Fruit fly (Drosophila melanogaster): ENCODE results near the gene GluProRS.

The GluProRS gene

DNA sequence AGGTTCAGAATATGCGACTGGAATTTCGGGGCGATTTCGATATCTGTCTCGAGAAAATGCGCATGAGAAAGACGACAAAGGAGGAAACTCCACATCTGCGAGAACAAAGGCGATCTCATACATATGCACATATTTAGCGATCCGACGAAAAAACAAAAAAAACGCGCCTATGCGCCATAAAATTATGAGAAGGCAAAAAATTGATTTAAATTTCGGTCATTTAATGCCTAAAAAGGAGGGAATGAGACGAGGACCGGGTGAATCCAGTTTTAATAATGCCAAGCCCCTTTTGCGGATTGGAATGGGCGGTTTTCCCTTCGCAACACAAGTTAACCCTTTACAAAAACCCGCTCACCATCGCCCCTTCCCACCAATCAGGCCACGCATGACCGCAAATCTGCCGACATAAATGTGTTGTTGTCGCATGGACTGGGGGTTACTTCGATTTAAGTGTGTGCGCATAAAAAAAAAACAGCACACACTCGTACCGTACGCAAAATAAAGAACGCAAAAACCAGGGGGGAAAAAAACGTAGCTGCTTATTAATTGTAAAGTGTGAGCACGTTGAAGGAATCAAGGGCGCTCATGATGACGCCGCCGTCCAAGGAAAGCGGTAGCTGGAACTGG is 43.7 kb downstream of the GluProRS start:
- TF ChIP-seq CG14711 (tag; optimal IDR thresholded peaks at IDR 0.05) = no peak
- no peak for TF ChIP-seq Clk (GFP tag; optimal IDR thresholded peaks at IDR 0.05)
- TF ChIP-seq CG7045 (GFP tag; optimal IDR thresholded peaks at IDR 0.05) = no peak
- TF ChIP-seq Crg-1 (GFP tag; optimal IDR thresholded peaks at IDR 0.05) = no peak
- TF ChIP-seq CG7101 (tag; optimal IDR thresholded peaks at IDR 0.05) = no peak
- no peak for TF ChIP-seq bab1 (GFP tag; optimal IDR thresholded peaks at IDR 0.05)
- no peak for TF ChIP-seq cnc (optimal IDR thresholded peaks at IDR 0.05)
- TF ChIP-seq CG1620 (GFP tag; optimal IDR thresholded peaks at IDR 0.05) = no peak
- TF ChIP-seq Hr96 (GFP tag; optimal IDR thresholded peaks at IDR 0.05) = no peak
- TF ChIP-seq cic (GFP tag; optimal IDR thresholded peaks at IDR 0.05) = no peak
- no peak for TF ChIP-seq Mnt (GFP tag; optimal IDR thresholded peaks at IDR 0.05)
- TF ChIP-seq tj (GFP tag; optimal IDR thresholded peaks at IDR 0.05) = no peak
- no peak for TF ChIP-seq toe (GFP tag; optimal IDR thresholded peaks at IDR 0.05)
- no peak for TF ChIP-seq kay (GFP tag; ENCODE audit: borderline replicate concordance)

DNA sequence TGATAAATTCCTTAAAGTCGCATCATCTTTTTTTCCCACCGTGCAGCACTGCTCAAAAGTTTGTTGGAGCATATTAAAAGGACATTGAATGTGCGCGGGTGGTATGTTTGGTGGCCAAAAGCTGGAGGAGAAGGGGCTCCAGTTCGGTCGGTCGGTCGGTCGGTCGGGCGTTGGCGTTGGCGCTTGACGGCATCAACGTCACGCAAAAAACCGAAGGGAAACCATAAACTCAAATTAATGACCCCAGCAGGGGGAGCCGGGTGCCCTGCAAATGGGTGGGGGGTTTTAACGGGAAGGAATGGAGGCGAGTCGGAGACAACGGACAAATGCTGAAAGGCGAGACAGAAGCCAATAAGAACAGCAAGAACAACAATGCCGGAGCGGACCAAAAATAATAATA is 45.8 kb downstream of the GluProRS start:
- TF ChIP-seq CG1620 (GFP tag; optimal IDR thresholded peaks at IDR 0.05) (no peak), CG12768 (GFP tag; optimal IDR thresholded peaks at IDR 0.05) (no peak), cic (GFP tag; optimal IDR thresholded peaks at IDR 0.05) (no peak), toe (GFP tag; optimal IDR thresholded peaks at IDR 0.05) (no peak), CG7101 (tag; optimal IDR thresholded peaks at IDR 0.05) (no peak)

DNA sequence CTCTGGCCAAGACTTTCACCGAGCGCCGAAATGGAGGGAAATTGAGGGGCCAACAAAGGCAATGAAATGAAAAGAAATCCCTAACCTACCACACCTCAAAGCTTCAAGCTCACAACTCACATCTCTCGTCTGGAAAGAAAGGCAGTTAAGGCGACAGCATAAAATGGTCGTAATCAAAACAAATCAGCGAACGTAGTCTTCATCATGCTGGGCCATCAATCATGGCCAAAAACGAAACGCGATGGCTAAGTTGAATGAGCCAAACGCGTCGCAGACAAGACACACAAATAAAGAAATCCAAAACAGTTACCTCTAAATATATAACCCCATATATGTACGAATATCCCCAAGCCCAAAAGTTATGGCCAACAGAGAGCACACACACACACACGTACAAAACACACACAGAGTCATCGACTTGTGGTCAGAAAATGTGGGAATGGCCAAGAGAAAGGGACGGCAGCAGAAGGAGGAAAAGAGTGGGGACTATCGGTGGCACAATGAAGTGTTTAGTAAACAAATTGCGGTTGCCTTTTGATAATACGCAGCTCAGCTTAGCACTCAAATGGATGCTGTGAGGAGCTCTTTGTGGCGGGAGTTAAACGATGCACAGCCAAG is 47.0 kb downstream of the GluProRS start:
- TF ChIP-seq CG1620 (GFP tag; optimal IDR thresholded peaks at IDR 0.05) (no peak), kay (GFP tag; ENCODE audit: borderline replicate concordance) (no peak), pad (GFP tag; optimal IDR thresholded peaks at IDR 0.05) (no peak), ovo (GFP tag; optimal IDR thresholded peaks at IDR 0.05) (no peak), Clk (GFP tag; optimal IDR thresholded peaks at IDR 0.05) (no peak), CG7101 (tag; optimal IDR thresholded peaks at IDR 0.05) (no peak), CG5204 (GFP tag; optimal IDR thresholded peaks at IDR 0.05) (no peak), bab1 (GFP tag; optimal IDR thresholded peaks at IDR 0.05) (no peak), Mnt (GFP tag; optimal IDR thresholded peaks at IDR 0.05) (no peak), CG33017 (tag; optimal IDR thresholded peaks at IDR 0.05) (no peak), cnc (optimal IDR thresholded peaks at IDR 0.05) (no peak), cic (GFP tag; optimal IDR thresholded peaks at IDR 0.05) (no peak), Crg-1 (GFP tag; optimal IDR thresholded peaks at IDR 0.05) (no peak), CG12768 (GFP tag; optimal IDR thresholded peaks at IDR 0.05) (no peak), tj (GFP tag; optimal IDR thresholded peaks at IDR 0.05) (no peak)

DNA sequence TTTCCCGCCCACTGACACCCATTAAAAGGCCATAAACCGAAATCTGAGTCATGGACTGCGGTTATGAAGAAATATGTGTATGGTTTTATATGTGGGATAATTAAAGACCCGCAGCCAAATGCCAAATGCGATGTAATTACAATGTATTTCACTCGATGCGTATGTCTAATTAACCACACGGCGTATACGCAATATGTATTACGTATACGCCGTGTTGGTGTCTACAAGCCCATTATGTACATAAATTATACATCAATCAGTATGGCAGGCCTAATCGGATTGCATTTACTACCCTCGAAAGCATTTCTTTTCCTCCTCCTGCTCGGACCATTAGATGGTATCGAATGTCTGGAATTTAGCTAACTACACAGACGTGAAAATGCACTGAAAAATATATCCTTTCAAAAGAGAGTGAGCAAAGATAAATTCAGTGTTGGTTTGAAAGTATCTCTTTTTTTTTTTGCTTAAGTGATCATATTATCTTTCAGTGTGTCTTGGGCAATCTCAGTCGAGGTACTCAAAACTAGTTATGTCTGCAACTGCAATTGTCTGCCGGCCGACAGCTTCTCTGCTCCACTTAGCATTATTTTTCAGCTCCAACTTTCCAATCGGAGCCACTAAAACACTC is 47.8 kb downstream of the GluProRS start:
- no peak for TF ChIP-seq cic (GFP tag; optimal IDR thresholded peaks at IDR 0.05)
- TF ChIP-seq pad (GFP tag; optimal IDR thresholded peaks at IDR 0.05) = no peak
- no peak for TF ChIP-seq tj (GFP tag; optimal IDR thresholded peaks at IDR 0.05)
- TF ChIP-seq CG14711 (tag; optimal IDR thresholded peaks at IDR 0.05) = no peak
- TF ChIP-seq CG5204 (GFP tag; optimal IDR thresholded peaks at IDR 0.05) = no peak
- TF ChIP-seq kay (GFP tag; ENCODE audit: borderline replicate concordance) = no peak
- no peak for TF ChIP-seq CG12768 (GFP tag; optimal IDR thresholded peaks at IDR 0.05)
- TF ChIP-seq ovo (GFP tag; optimal IDR thresholded peaks at IDR 0.05) = no peak
- no peak for TF ChIP-seq CG7045 (GFP tag; optimal IDR thresholded peaks at IDR 0.05)
- no peak for TF ChIP-seq bab1 (GFP tag; optimal IDR thresholded peaks at IDR 0.05)
- no peak for TF ChIP-seq CG1620 (GFP tag; optimal IDR thresholded peaks at IDR 0.05)
- no peak for TF ChIP-seq Hr96 (GFP tag; optimal IDR thresholded peaks at IDR 0.05)
- no peak for TF ChIP-seq Mnt (GFP tag; optimal IDR thresholded peaks at IDR 0.05)

DNA sequence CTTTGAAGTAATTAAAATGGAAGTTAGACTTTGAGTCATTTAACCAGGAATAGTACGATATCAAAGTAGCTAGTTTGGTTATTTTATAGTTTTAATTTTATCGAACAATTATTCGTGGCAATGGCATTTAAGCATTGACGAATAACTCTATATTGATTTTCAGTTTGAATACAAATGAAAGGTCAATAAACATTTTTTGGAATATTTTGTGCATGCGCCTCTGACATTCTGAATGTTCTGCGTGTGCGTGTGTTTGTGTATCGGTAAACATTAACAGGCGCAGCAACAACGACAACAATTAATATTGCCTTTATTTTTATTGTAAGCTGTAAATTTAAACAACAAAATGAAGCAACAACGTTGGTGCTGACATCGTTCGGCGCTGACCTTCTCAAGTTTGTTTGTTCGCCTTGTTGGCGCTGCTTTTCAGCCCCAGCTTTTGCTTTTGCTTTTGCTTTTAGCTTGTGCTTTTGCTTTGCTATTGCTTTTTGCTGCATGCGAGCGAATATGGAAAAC is 48.8 kb downstream of the GluProRS start:
- peak; percentile 8 for TF ChIP-seq Crg-1 (GFP tag; optimal IDR thresholded peaks at IDR 0.05)
- no peak for TF ChIP-seq CG7101 (tag; optimal IDR thresholded peaks at IDR 0.05)

DNA sequence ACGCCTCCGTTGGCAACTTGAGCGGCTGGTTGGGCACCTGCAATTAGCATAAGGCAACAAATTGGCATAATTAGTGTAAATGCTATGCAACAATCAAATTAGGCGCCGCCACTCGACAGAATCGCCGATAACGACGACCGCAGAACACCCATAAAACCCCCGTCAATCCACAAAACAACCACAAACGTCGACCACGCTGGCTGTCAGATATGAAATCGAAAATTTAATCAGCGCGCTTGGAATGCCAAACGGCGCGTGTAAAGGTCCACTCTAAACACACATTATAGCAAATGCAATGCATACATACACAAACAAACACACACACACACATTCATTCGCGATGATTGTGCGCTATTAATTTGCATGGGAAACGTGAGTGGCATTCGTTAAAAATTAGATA is 54.8 kb downstream of the GluProRS start:
- TF ChIP-seq tj (GFP tag; optimal IDR thresholded peaks at IDR 0.05) = no peak

DNA sequence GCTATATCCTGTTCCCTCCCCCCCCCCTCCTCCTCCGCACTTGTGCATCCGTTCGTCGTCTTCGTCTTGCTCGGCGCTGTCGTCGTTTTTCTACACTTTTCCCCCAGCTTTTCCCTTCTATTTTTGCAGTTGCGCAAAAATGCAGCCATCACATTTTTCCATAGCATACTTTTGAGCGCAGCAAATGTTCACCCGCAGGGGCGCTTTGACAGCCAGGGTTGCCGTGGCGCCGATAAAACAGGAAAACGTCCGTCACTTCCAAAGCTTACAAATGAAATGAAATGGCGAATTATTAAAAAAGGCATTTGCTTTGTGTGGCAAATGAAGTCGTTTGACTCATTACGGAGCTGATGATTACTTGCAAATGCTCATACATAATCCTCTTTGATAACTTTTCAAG is 55.6 kb downstream of the GluProRS start:
- peak; percentile 73 for TF ChIP-seq CG14711 (tag; optimal IDR thresholded peaks at IDR 0.05)
- TF ChIP-seq CG12768 (GFP tag; optimal IDR thresholded peaks at IDR 0.05) = no peak

All from whole organism, adult.